Worm (Caenorhabditis elegans): ENCODE measurements around the gene cpb-2.

ce11 chrII:6178743-6179129 is 13.8 kb upstream of the cpb-2 start:
- TF ChIP-seq spr-1 (tag; optimal IDR thresholded peaks at IDR 0.05) (no peak), ceh-62 (tag; optimal IDR thresholded peaks at IDR 0.05) (no peak), nhr-237 (tag; optimal IDR thresholded peaks at IDR 0.05) (no peak), nhr-76 (tag; optimal IDR thresholded peaks at IDR 0.05) (no peak)
